Worm (Caenorhabditis elegans): ENCODE results near the gene F58B4.6.
A peak's percentile ranks its signal among the peaks of the same experiment; 100 is the strongest.

Gene F58B4.6

ce11 chrV:10940571-10940991 lies 15.8 kb downstream of the F58B4.6 start (continued):
- TF ChIP-seq elt-2 (tag; optimal IDR thresholded peaks at IDR 0.05) = peak; percentile 94
- TF ChIP-seq nhr-11 (tag; optimal IDR thresholded peaks at IDR 0.05) = no peak

- TF ChIP-seq R02D3.7 (tag; optimal IDR thresholded peaks at IDR 0.05) (no peak), tbx-2 (tag; optimal IDR thresholded peaks at IDR 0.05) (no peak), pha-4 (tag; optimal IDR thresholded peaks at IDR 0.05) (no peak), nhr-23 (tag; optimal IDR thresholded peaks at IDR 0.05) (no peak), egl-5 (tag; optimal IDR thresholded peaks at IDR 0.05) (no peak), nhr-43 (tag; optimal IDR thresholded peaks at IDR 0.05; ENCODE audit: poor library complexity, severe bottlenecking) (no peak), skn-1 (tag; optimal IDR thresholded peaks at IDR 0.05) (no peak), elt-1 (tag; optimal IDR thresholded peaks at IDR 0.05) (no peak), jun-1 (tag; optimal IDR thresholded peaks at IDR 0.05) (no peak), elt-2 (tag; optimal IDR thresholded peaks at IDR 0.05) (no peak), lsy-12 (tag; optimal IDR thresholded peaks at IDR 0.05) (no peak), hmg-11 (tag; optimal IDR thresholded peaks at IDR 0.05) (no peak), fkh-10 (GFP tag; optimal IDR thresholded peaks at IDR 0.05) (no peak), zag-1 (tag; optimal IDR thresholded peaks at IDR 0.05) (no peak)
Observed at ce11 chrV:10941150-10941549, 16.3 kb downstream of the F58B4.6 start, which contains the start of gene F17C11.26. Gene F17C11.26, plus strand, starts transcription at chrV:10941450.

ce11 chrV:10942161-10942560 lies 17.3 kb downstream of the F58B4.6 start, which contains the start of gene zip-9:
Gene zip-9, plus strand, starts transcription at chrV:10942461.
- TF ChIP-seq ceh-28 (tag; optimal IDR thresholded peaks at IDR 0.05) (no peak), nhr-28 (tag; optimal IDR thresholded peaks at IDR 0.05) (no peak), sea-2 (GFP tag; optimal IDR thresholded peaks at IDR 0.05) (no peak), nhr-77 (tag; optimal IDR thresholded peaks at IDR 0.05) (no peak), skn-1 (tag; optimal IDR thresholded peaks at IDR 0.05) (no peak), lin-39 (tag; optimal IDR thresholded peaks at IDR 0.05) (no peak), R02D3.7 (tag; optimal IDR thresholded peaks at IDR 0.05) (no peak), lsy-12 (tag; optimal IDR thresholded peaks at IDR 0.05) (no peak), egl-5 (tag; optimal IDR thresholded peaks at IDR 0.05) (no peak), elt-2 (tag; optimal IDR thresholded peaks at IDR 0.05) (no peak), ama-1 (optimal IDR thresholded peaks at IDR 0.05) (no peak), nfya-1 (tag; optimal IDR thresholded peaks at IDR 0.05; ENCODE audit: insufficient read depth) (no peak), nhr-11 (tag; optimal IDR thresholded peaks at IDR 0.05) (no peak), daf-12 (tag; optimal IDR thresholded peaks at IDR 0.05) (no peak), ceh-82 (tag; optimal IDR thresholded peaks at IDR 0.05) (no peak), snpc-4 (tag; optimal IDR thresholded peaks at IDR 0.05) (no peak)

- TF ChIP-seq fkh-10 (GFP tag; optimal IDR thresholded peaks at IDR 0.05) = peak; percentile 74
- no peak for TF ChIP-seq lin-39 (tag; optimal IDR thresholded peaks at IDR 0.05)
- no peak for TF ChIP-seq nhr-11 (tag; optimal IDR thresholded peaks at IDR 0.05)
Observed at ce11 chrV:10944903-10945302, 20.1 kb downstream of the F58B4.6 start.

ce11 chrV:10947210-10947609 lies 22.4 kb downstream of the F58B4.6 start:
- TF ChIP-seq sea-2 (GFP tag; optimal IDR thresholded peaks at IDR 0.05) = no peak
- TF ChIP-seq snpc-4 (tag; optimal IDR thresholded peaks at IDR 0.05) = no peak
- TF ChIP-seq fos-1 (tag; optimal IDR thresholded peaks at IDR 0.05) = no peak
- no peak for TF ChIP-seq pha-4 (tag; optimal IDR thresholded peaks at IDR 0.05)
- TF ChIP-seq nhr-23 (tag; optimal IDR thresholded peaks at IDR 0.05) = no peak
- no peak for TF ChIP-seq nhr-12 (tag; optimal IDR thresholded peaks at IDR 0.05)
- no peak for TF ChIP-seq elt-3 (tag; optimal IDR thresholded peaks at IDR 0.05)

ce11 chrV:10947930-10948329 lies 23.1 kb downstream of the F58B4.6 start, which contains the start of gene F17C11.2:
Gene F17C11.2, plus strand, starts transcription at chrV:10948230.
- TF ChIP-seq zag-1 (tag; optimal IDR thresholded peaks at IDR 0.05) (no peak), fos-1 (tag; optimal IDR thresholded peaks at IDR 0.05) (no peak), nhr-76 (tag; optimal IDR thresholded peaks at IDR 0.05) (no peak), nfya-1 (tag; optimal IDR thresholded peaks at IDR 0.05; ENCODE audit: insufficient read depth) (no peak), egl-5 (tag; optimal IDR thresholded peaks at IDR 0.05) (no peak), ceh-16 (tag; optimal IDR thresholded peaks at IDR 0.05) (no peak), ztf-4 (tag; optimal IDR thresholded peaks at IDR 0.05) (no peak), elt-3 (tag; optimal IDR thresholded peaks at IDR 0.05) (no peak), lin-39 (tag; optimal IDR thresholded peaks at IDR 0.05) (no peak)
